Worm (Caenorhabditis elegans): ENCODE measurements around the gene K02E2.6.
"Not testable (repeated sequence)": the region's sequence is repeated elsewhere in the genome, so short reads cannot be mapped to it uniquely, and the experiment has no call there.

DNA sequence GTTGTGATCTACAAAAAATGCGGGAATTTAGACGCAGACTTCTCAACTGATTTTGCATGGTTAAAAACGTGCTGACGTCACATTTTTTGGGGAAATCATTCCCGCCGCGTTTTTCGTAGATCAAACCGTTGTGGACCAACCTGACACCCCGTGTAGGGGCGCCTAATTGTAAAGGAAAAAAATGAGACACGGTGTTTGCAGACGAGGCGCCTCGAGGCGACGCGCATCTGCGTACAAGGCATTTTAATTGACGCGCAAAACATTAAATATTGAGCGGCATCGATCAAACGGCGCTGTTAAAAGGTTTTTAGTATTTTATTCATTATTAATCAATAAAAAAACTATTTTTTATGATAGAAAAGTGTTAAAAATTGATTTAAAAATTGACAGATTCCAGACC is 51.0 kb downstream of the K02E2.6 start:
- not testable (repeated sequence) for TF ChIP-seq aha-1 (tag; optimal IDR thresholded peaks at IDR 0.05); snpc-4 (tag; optimal IDR thresholded peaks at IDR 0.05); xbp-1 (tag; optimal IDR thresholded peaks at IDR 0.05); unc-130 (tag; optimal IDR thresholded peaks at IDR 0.05); fkh-10 (GFP tag; optimal IDR thresholded peaks at IDR 0.05); lin-15B (tag; optimal IDR thresholded peaks at IDR 0.05); nhr-71 (tag; optimal IDR thresholded peaks at IDR 0.05); ceh-82 (tag; optimal IDR thresholded peaks at IDR 0.05); mep-1 (tag; optimal IDR thresholded peaks at IDR 0.05); tlp-1 (tag; optimal IDR thresholded peaks at IDR 0.05); nhr-77 (tag; optimal IDR thresholded peaks at IDR 0.05); fkh-4 (tag; optimal IDR thresholded peaks at IDR 0.05; ENCODE audit: borderline replicate concordance); nhr-47 (tag; optimal IDR thresholded peaks at IDR 0.05); nhr-90 (tag; optimal IDR thresholded peaks at IDR 0.05; ENCODE audit: poor library complexity)

Data from whole organism, L1 larva.